Fruit fly (Drosophila melanogaster) S2 (cell line): ENCODE measurements around the gene CG12054.

Experiments
- CG8478 ChIP-seq: fragments of >200 bp; optimal IDR thresholded peaks from 2 replicates; lab custom pipeline; 2018
- CTCF ChIP-seq, 2 experiments: fragments of >200 bp; optimal IDR thresholded peaks; 2 replicates each; lab custom pipeline; 2018

DNA sequence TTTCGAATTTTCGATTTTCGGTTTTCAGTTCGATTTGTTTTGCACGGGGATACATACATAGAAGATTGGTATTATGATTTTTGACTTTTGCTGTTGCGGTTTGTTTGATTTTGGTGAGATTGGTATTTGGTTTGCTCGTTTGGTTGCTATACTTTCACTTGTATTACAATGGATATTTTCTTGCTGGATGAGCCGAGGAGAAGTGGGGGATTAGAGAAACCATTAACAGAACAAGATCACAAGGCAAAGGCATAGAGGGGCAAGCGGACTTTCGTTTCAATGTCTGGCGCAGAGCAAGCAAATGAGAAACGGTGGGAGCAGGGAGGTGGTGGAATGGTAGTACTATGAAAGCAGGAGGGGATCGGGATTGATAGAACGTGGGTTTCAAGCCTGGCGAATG is 11.7 kb downstream of the CG12054 start, which contains the start of gene CG15563:
- no peak for TF ChIP-seq CG8478 (lab: Kevin White, UChicago)
- TF ChIP-seq CTCF (optimal IDR thresholded peaks at IDR 0.05; lab: Kevin White, UChicago), result no peak
